Fruit fly (Drosophila melanogaster) whole organism, embryonic: ENCODE results near the gene nod.

Source experiments
- Adf1 ChIP-seq: fragments of 200-800 bp; sonication (Bioruptor generic); IDR thresholded peaks from 2 replicates; pipeline ENCODE4 v1.3.6; 2022; ENCODE audit warnings: missing biosample characterization, missing genetic modification characterization
- Atf6 ChIP-seq: fragments of 200-800 bp; sonication (Bioruptor generic); IDR thresholded peaks from 2 replicates; pipeline ENCODE4 v1.3.6; 2022; ENCODE audit warnings: missing biosample characterization, missing genetic modification characterization
- BEAF-32 ChIP-seq: fragments of 200-800 bp; sonication (Bioruptor generic); optimal IDR thresholded peaks from 3 replicates; lab custom pipeline; 2017; ENCODE audit warnings: missing biosample characterization, missing genetic modification characterization, mild to moderate bottlenecking, moderate library complexity, missing genetic modification reagents
- BtbVII ChIP-seq: fragments of 200-800 bp; sonication (Bioruptor generic); optimal IDR thresholded peaks from 3 replicates; lab custom pipeline; 2017; ENCODE audit warnings: missing biosample characterization, mild to moderate bottlenecking, missing genetic modification characterization
- CG10959 ChIP-seq: fragments of 200-800 bp; sonication (Bioruptor generic); IDR thresholded peaks from 2 replicates; pipeline ENCODE4 v1.3.6; 2022; ENCODE audit warnings: missing biosample characterization, missing genetic modification characterization
- CG11723 ChIP-seq: fragments of 200-800 bp; sonication (Bioruptor generic); optimal IDR thresholded peaks from 2 replicates; lab custom pipeline; 2017; ENCODE audit warnings: missing biosample characterization, mild to moderate bottlenecking, missing genetic modification characterization
- CG12071 ChIP-seq: fragments of 200-800 bp; sonication (Bioruptor generic); optimal IDR thresholded peaks from 3 replicates; lab custom pipeline; 2018; ENCODE audit warnings: missing biosample characterization, mild to moderate bottlenecking, missing genetic modification characterization
- CG12104 ChIP-seq: fragments of 200-800 bp; sonication (Bioruptor generic); optimal IDR thresholded peaks from 3 replicates; lab custom pipeline; 2016; ENCODE audit warnings: missing biosample characterization, missing genetic modification characterization
- CG15073 ChIP-seq: fragments of 200-800 bp; sonication (Bioruptor generic); optimal IDR thresholded peaks from 2 replicates; lab custom pipeline; 2016; ENCODE audit warnings: missing biosample characterization, missing genetic modification characterization
- CG15514 ChIP-seq: fragments of 200-800 bp; sonication (Bioruptor generic); optimal IDR thresholded peaks from 3 replicates; lab custom pipeline; 2017; ENCODE audit warnings: missing biosample characterization, missing genetic modification characterization, mild to moderate bottlenecking, moderate library complexity, missing genetic modification reagents
- CG2129 ChIP-seq: fragments of 200-800 bp; sonication (Bioruptor generic); IDR thresholded peaks from 2 replicates; pipeline ENCODE4 v1.3.6; 2022; ENCODE audit warnings: missing biosample characterization, missing genetic modification characterization; ENCODE audit not compliant: partially characterized antibody
- CG5180 ChIP-seq: fragments of 200-800 bp; sonication (Bioruptor generic); optimal IDR thresholded peaks from 3 replicates; lab custom pipeline; 2017; ENCODE audit warnings: missing biosample characterization, missing genetic modification characterization, mild to moderate bottlenecking, moderate library complexity, missing genetic modification reagents
- CG7745 ChIP-seq: fragments of 200-800 bp; sonication (Bioruptor generic); optimal IDR thresholded peaks from 2 replicates; lab custom pipeline; 2018; ENCODE audit warnings: missing biosample characterization, mild to moderate bottlenecking, missing genetic modification characterization, moderate library complexity
- CG8478 ChIP-seq: fragments of >200 bp; optimal IDR thresholded peaks from 2 replicates; lab custom pipeline; 2018
- CHES-1-like ChIP-seq: fragments of 200-800 bp; sonication (Bioruptor generic); optimal IDR thresholded peaks from 2 replicates; lab custom pipeline; 2016; ENCODE audit warnings: missing biosample characterization, missing genetic modification characterization
- Dbx ChIP-seq: fragments of 200-800 bp; sonication (Bioruptor generic); IDR thresholded peaks from 3 replicates; pipeline ENCODE4 v1.3.6; 2022; ENCODE audit warnings: missing biosample characterization, missing genetic modification characterization
- Dip3 ChIP-seq: fragments of 200-800 bp; sonication (Bioruptor generic); optimal IDR thresholded peaks from 3 replicates; lab custom pipeline; 2016; ENCODE audit warnings: missing biosample characterization, missing genetic modification characterization
- Dp ChIP-seq: fragments of 200-800 bp; sonication (Bioruptor generic); optimal IDR thresholded peaks from 2 replicates; lab custom pipeline; 2018; ENCODE audit warnings: missing biosample characterization, mild to moderate bottlenecking, missing genetic modification characterization, moderate library complexity
- E2f1 ChIP-seq: fragments of 200-800 bp; sonication (Bioruptor generic); IDR thresholded peaks from 2 replicates; pipeline ENCODE4 v1.3.6; 2022; ENCODE audit warnings: missing biosample characterization, missing genetic modification characterization
- HLH4C ChIP-seq: fragments of 200-800 bp; sonication (Bioruptor generic); IDR thresholded peaks from 3 replicates; pipeline ENCODE4 v1.3.6; 2022; ENCODE audit warnings: missing biosample characterization, missing genetic modification characterization; ENCODE audit not compliant: partially characterized antibody
- Hmr ChIP-seq: fragments of 200-800 bp; sonication (Bioruptor generic); optimal IDR thresholded peaks from 3 replicates; lab custom pipeline; 2017; ENCODE audit warnings: mild to moderate bottlenecking, missing biosample characterization, missing genetic modification reagents, missing genetic modification characterization
- Hmx ChIP-seq: fragments of 200-800 bp; sonication (Bioruptor generic); optimal IDR thresholded peaks from 2 replicates; lab custom pipeline; 2016; ENCODE audit warnings: missing biosample characterization, missing genetic modification characterization
- Hr3 ChIP-seq: fragments of 200-800 bp; sonication (Bioruptor generic); optimal IDR thresholded peaks from 3 replicates; lab custom pipeline; 2016; ENCODE audit warnings: missing biosample characterization, missing genetic modification characterization
- Hr39 ChIP-seq: fragments of >200 bp; optimal IDR thresholded peaks from 2 replicates; lab custom pipeline; 2017
- Lim3 ChIP-seq: fragments of 200-800 bp; sonication (Bioruptor generic); IDR thresholded peaks from 2 replicates; pipeline ENCODE4 v1.3.6; 2022; ENCODE audit warnings: missing biosample characterization, missing genetic modification characterization
- Myb ChIP-seq: fragments of 200-800 bp; sonication (Bioruptor generic); optimal IDR thresholded peaks from 2 replicates; lab custom pipeline; 2016; ENCODE audit warnings: missing biosample characterization, missing genetic modification characterization
- Neu2 ChIP-seq: fragments of 200-800 bp; sonication (Bioruptor generic); optimal IDR thresholded peaks from 3 replicates; lab custom pipeline; 2016; ENCODE audit warnings: missing biosample characterization, missing genetic modification characterization, borderline replicate concordance
- Stat92E ChIP-seq, 3 experiments: fragments of >200 bp in 2 of 3; fragments of 200-800 bp in 1 of 3; sonication (Bioruptor generic) in 1 of 3; optimal IDR thresholded peaks; 2 replicates each; lab custom pipeline; 2017 to 2019; ENCODE audit warnings: missing biosample characterization in 3 of 3, missing genetic modification characterization in 3 of 3, mild to moderate bottlenecking in 1 of 3, moderate library complexity in 1 of 3
- Taf1 ChIP-seq: fragments of 200-800 bp; sonication (Bioruptor generic); IDR thresholded peaks from 2 replicates; pipeline ENCODE4 v1.3.6; 2022; ENCODE audit warnings: missing biosample characterization, missing genetic modification characterization
- bcd ChIP-seq: fragments of 200-800 bp; sonication (Bioruptor generic); optimal IDR thresholded peaks from 2 replicates; lab custom pipeline; 2017; ENCODE audit warnings: missing biosample characterization, mild to moderate bottlenecking, missing genetic modification characterization
- caup ChIP-seq: fragments of 200-800 bp; sonication (Bioruptor generic); optimal IDR thresholded peaks from 3 replicates; lab custom pipeline; 2017; ENCODE audit warnings: missing biosample characterization, mild to moderate bottlenecking, missing genetic modification characterization, moderate library complexity; ENCODE audit not compliant: severe bottlenecking
- crc ChIP-seq: fragments of 200-800 bp; sonication (Bioruptor generic); optimal IDR thresholded peaks from 2 replicates; lab custom pipeline; 2016; ENCODE audit warnings: missing biosample characterization, missing genetic modification characterization
- emc ChIP-seq: fragments of 200-800 bp; sonication (Bioruptor generic); optimal IDR thresholded peaks from 2 replicates; lab custom pipeline; 2016; ENCODE audit warnings: missing biosample characterization, missing genetic modification characterization
- ewg ChIP-seq: fragments of 200-800 bp; sonication (Bioruptor generic); optimal IDR thresholded peaks from 3 replicates; lab custom pipeline; 2017; ENCODE audit warnings: mild to moderate bottlenecking, missing biosample characterization, missing genetic modification reagents, missing genetic modification characterization
- exex ChIP-seq: fragments of 200-800 bp; sonication (Bioruptor generic); optimal IDR thresholded peaks from 4 replicates; lab custom pipeline; 2018; ENCODE audit warnings: missing biosample characterization, mild to moderate bottlenecking, missing genetic modification characterization, moderate library complexity
- fd64A ChIP-seq: fragments of 200-800 bp; sonication (Bioruptor generic); optimal IDR thresholded peaks from 3 replicates; lab custom pipeline; 2018; ENCODE audit warnings: missing biosample characterization, mild to moderate bottlenecking, missing genetic modification characterization
- inv ChIP-seq: fragments of 200-800 bp; sonication (Bioruptor generic); IDR thresholded peaks from 2 replicates; pipeline ENCODE4 v1.3.6; 2022; ENCODE audit warnings: missing biosample characterization, missing genetic modification characterization; ENCODE audit not compliant: partially characterized antibody
- kay ChIP-seq: fragments of 200-800 bp; sonication (Bioruptor generic); optimal IDR thresholded peaks from 2 replicates; lab custom pipeline; 2016; ENCODE audit warnings: missing biosample characterization, missing genetic modification characterization
- mirr ChIP-seq: fragments of 200-800 bp; sonication (Bioruptor generic); optimal IDR thresholded peaks from 3 replicates; lab custom pipeline; 2018; ENCODE audit warnings: missing biosample characterization, mild to moderate bottlenecking, missing genetic modification characterization
- pnt ChIP-seq: fragments of 200-800 bp; sonication (Bioruptor generic); optimal IDR thresholded peaks from 3 replicates; lab custom pipeline; 2016; ENCODE audit warnings: missing biosample characterization, missing genetic modification characterization
- repo ChIP-seq: fragments of 200-800 bp; sonication (Bioruptor generic); optimal IDR thresholded peaks from 2 replicates; lab custom pipeline; 2016; ENCODE audit warnings: missing biosample characterization, missing genetic modification characterization
- rib ChIP-seq: fragments of 200-800 bp; sonication (Bioruptor generic); IDR thresholded peaks from 2 replicates; pipeline ENCODE4 v1.3.6; 2022; ENCODE audit warnings: missing biosample characterization, missing genetic modification characterization
- salm ChIP-seq: fragments of 200-800 bp; sonication (Bioruptor generic); optimal IDR thresholded peaks from 2 replicates; lab custom pipeline; 2018; ENCODE audit warnings: missing biosample characterization, mild to moderate bottlenecking, missing genetic modification characterization
- stwl ChIP-seq: fragments of 200-800 bp; sonication (Bioruptor generic); optimal IDR thresholded peaks from 3 replicates; lab custom pipeline; 2018; ENCODE audit warnings: missing biosample characterization, mild to moderate bottlenecking, missing genetic modification characterization, moderate library complexity
- tup ChIP-seq: fragments of 200-800 bp; sonication (Bioruptor generic); optimal IDR thresholded peaks from 2 replicates; lab custom pipeline; 2016; ENCODE audit warnings: missing biosample characterization, mild to moderate bottlenecking, missing genetic modification characterization, moderate library complexity
- unpg ChIP-seq: fragments of 200-800 bp; sonication (Bioruptor generic); optimal IDR thresholded peaks from 3 replicates; lab custom pipeline; 2018; ENCODE audit warnings: missing biosample characterization, mild to moderate bottlenecking, missing genetic modification characterization, moderate library complexity
- wdn ChIP-seq: fragments of 200-800 bp; sonication (Bioruptor generic); IDR thresholded peaks from 2 replicates; pipeline ENCODE4 v1.3.6; 2022; ENCODE audit warnings: missing biosample characterization, missing genetic modification characterization
- wor ChIP-seq: fragments of 200-800 bp; sonication (Bioruptor generic); IDR thresholded peaks from 2 replicates; pipeline ENCODE4 v1.3.6; 2022; ENCODE audit warnings: missing biosample characterization, missing genetic modification characterization
- zf30C ChIP-seq: fragments of 200-800 bp; sonication (Bioruptor generic); optimal IDR thresholded peaks from 3 replicates; lab custom pipeline; 2018; ENCODE audit warnings: missing biosample characterization, mild to moderate bottlenecking, missing genetic modification characterization

Gene nod

dm6 chrX:11622649-11623425 lies 42.3 kb downstream of the nod start (continued):
- TF ChIP-seq CG11723 (GFP tag; lab: Kevin White, UChicago), result no peak
- TF ChIP-seq Hr39 (lab: Kevin White, UChicago), result no peak
- peak; percentile 37 for TF ChIP-seq bcd (GFP tag; lab: Kevin White, UChicago)
- TF ChIP-seq Atf6 (GFP tag; lab: Robert Waterston, UW), result peak; percentile 83
- peak; percentile 43 for TF ChIP-seq repo (GFP tag; lab: Kevin White, UChicago)
- TF ChIP-seq wdn (GFP tag; lab: Robert Waterston, UW), result peak; percentile 42; the same call in 1 of the 2 replicates
- no peak for TF ChIP-seq HLH4C
- no peak for TF ChIP-seq CG15073
- TF ChIP-seq CG2129 (GFP tag; lab: Robert Waterston, UW), result no peak
- TF ChIP-seq zf30C (GFP tag; lab: Kevin White, UChicago), result no peak
- TF ChIP-seq Stat92E (GFP tag; optimal IDR thresholded peaks at IDR 0.05; lab: Kevin White, UChicago), result no peak
- TF ChIP-seq Dip3 (GFP tag; lab: Kevin White, UChicago), result peak; percentile 80
- peak; percentile 77 for TF ChIP-seq E2f1
- TF ChIP-seq exex (tag; lab: Kevin White, UChicago), result peak; percentile 27
- no peak for TF ChIP-seq BEAF-32
- TF ChIP-seq fd64A (GFP tag; lab: Kevin White, UChicago), result no peak
- TF ChIP-seq CG8478 (lab: Kevin White, UChicago), result no peak
- TF ChIP-seq CG12071 (GFP tag; lab: Kevin White, UChicago), result peak; percentile 74
- TF ChIP-seq mirr (GFP tag; lab: Kevin White, UChicago), result peak; percentile 57
- peak; percentile 70 for TF ChIP-seq caup (GFP tag; lab: Kevin White, UChicago)
- no peak for TF ChIP-seq pnt (GFP tag; lab: Kevin White, UChicago)
- peak; percentile 53 for TF ChIP-seq Hr3
- no peak for TF ChIP-seq Dp (GFP tag; lab: Kevin White, UChicago)
- TF ChIP-seq Lim3, result no peak
- TF ChIP-seq rib, result peak; percentile 68; the same call in 1 of the 2 replicates
- no peak for TF ChIP-seq Hmx (GFP tag; lab: Kevin White, UChicago)
- TF ChIP-seq stwl (tag; lab: Kevin White, UChicago), result no peak
- peak; percentile 23 for TF ChIP-seq CG12104 (GFP tag; lab: Kevin White, UChicago)
- TF ChIP-seq CHES-1-like, result peak; percentile 67
- peak; percentile 64; the same call in 1 of the 3 replicates for TF ChIP-seq Dbx (GFP tag; lab: Robert Waterston, UW)
- TF ChIP-seq Adf1 (GFP tag; lab: Robert Waterston, UW), result no peak
- no peak for TF ChIP-seq CG7745 (tag; lab: Kevin White, UChicago)
- TF ChIP-seq CG10959 (GFP tag; lab: Robert Waterston, UW), result peak; percentile 22; the same call in 1 of the 2 replicates
- TF ChIP-seq Myb (GFP tag; lab: Kevin White, UChicago), result peak; percentile 47
- peak; percentile 77 for TF ChIP-seq unpg (GFP tag; lab: Kevin White, UChicago)
- peak; percentile 65 for TF ChIP-seq emc
- no peak for TF ChIP-seq inv
- peak; percentile 49 for TF ChIP-seq salm (tag; lab: Kevin White, UChicago)
- TF ChIP-seq kay (GFP tag; lab: Kevin White, UChicago), result peak; percentile 10
- TF ChIP-seq tup (GFP tag; lab: Kevin White, UChicago), result no peak
- TF ChIP-seq Hmr (GFP tag; lab: Kevin White, UChicago), result peak; percentile 65
- peak; percentile 28 for TF ChIP-seq ewg (GFP tag; lab: Kevin White, UChicago)
- peak; percentile 50 for TF ChIP-seq CG15514 (GFP tag; lab: Kevin White, UChicago)
- peak; percentile 75 for TF ChIP-seq Taf1
- peak; percentile 46 for TF ChIP-seq crc (GFP tag; lab: Kevin White, UChicago)
- TF ChIP-seq BtbVII (GFP tag; lab: Kevin White, UChicago), result peak; percentile 72
- no peak for TF ChIP-seq CG5180 (GFP tag; lab: Kevin White, UChicago)
- TF ChIP-seq wor (GFP tag; lab: Robert Waterston, UW), result peak; percentile 54
- TF ChIP-seq Neu2 (GFP tag; lab: Kevin White, UChicago), result no peak
